Worm (Caenorhabditis elegans) whole organism, L3 larva: ENCODE results near the gene F32D1.3.

Experiments
- R02D3.7 ChIP-seq: fragments of 150-350 bp; optimal IDR thresholded peaks from 2 replicates; lab custom pipeline; 2014; ENCODE audit warnings: missing biosample characterization, missing genetic modification characterization
- ZK546.5 ChIP-seq: sonication (generic microtip); optimal IDR thresholded peaks from 2 replicates; lab custom pipeline; 2017; ENCODE audit warnings: missing biosample characterization, missing genetic modification characterization
- aly-2 ChIP-seq: fragments of 150-350 bp; optimal IDR thresholded peaks from 2 replicates; lab custom pipeline; 2014; ENCODE audit warnings: missing biosample characterization, missing genetic modification characterization
- ceh-16 ChIP-seq: sonication (generic microtip); optimal IDR thresholded peaks from 2 replicates; lab custom pipeline; 2017; ENCODE audit warnings: missing biosample characterization, missing genetic modification characterization
- ceh-28 ChIP-seq: fragments of 150-350 bp; optimal IDR thresholded peaks from 2 replicates; lab custom pipeline; 2014; ENCODE audit warnings: missing biosample characterization, missing genetic modification reagents, missing genetic modification characterization
- ceh-82 ChIP-seq: fragments of 150-350 bp; optimal IDR thresholded peaks from 2 replicates; lab custom pipeline; 2014; ENCODE audit warnings: missing biosample characterization, missing genetic modification characterization
- daf-12 ChIP-seq: fragments of 150-350 bp; optimal IDR thresholded peaks from 2 replicates; lab custom pipeline; 2014; ENCODE audit warnings: missing biosample characterization, missing genetic modification reagents, missing genetic modification characterization
- egl-5 ChIP-seq: fragments of 150-350 bp; optimal IDR thresholded peaks from 2 replicates; lab custom pipeline; 2017; ENCODE audit warnings: missing biosample characterization, missing genetic modification reagents, missing genetic modification characterization, inconsistent platforms
- elt-1 ChIP-seq: fragments of 150-350 bp; optimal IDR thresholded peaks from 2 replicates; lab custom pipeline; 2014; ENCODE audit warnings: missing biosample characterization, missing genetic modification characterization
- elt-2 ChIP-seq: sonication (generic microtip); optimal IDR thresholded peaks from 2 replicates; lab custom pipeline; 2016; ENCODE audit warnings: missing genetic modification reagents, mild to moderate bottlenecking, missing genetic modification characterization, missing compliant biosample characterization
- elt-3 ChIP-seq, 3 experiments: fragments of 150-350 bp in 1 of 3; sonication (generic microtip) in 2 of 3; optimal IDR thresholded peaks; 2 replicates in 2 of 3; 4 replicates in 1 of 3; lab custom pipeline; 2014 to 2017; ENCODE audit warnings: missing biosample characterization in 3 of 3, missing genetic modification characterization in 3 of 3
- fkh-10 ChIP-seq: sonication (generic microtip); optimal IDR thresholded peaks from 2 replicates; lab custom pipeline; 2017; ENCODE audit warnings: missing biosample characterization, missing genetic modification reagents, missing genetic modification characterization
- fkh-2 ChIP-seq: fragments of 150-350 bp; optimal IDR thresholded peaks from 2 replicates; lab custom pipeline; 2014; ENCODE audit warnings: missing biosample characterization, missing genetic modification reagents, missing genetic modification characterization
- fos-1 ChIP-seq: fragments of 150-350 bp; optimal IDR thresholded peaks from 2 replicates; lab custom pipeline; 2014; ENCODE audit warnings: missing biosample characterization, missing genetic modification characterization
- hmg-11 ChIP-seq: sonication (generic microtip); optimal IDR thresholded peaks from 2 replicates; lab custom pipeline; 2016; ENCODE audit warnings: missing genetic modification characterization, missing compliant biosample characterization
- jun-1 ChIP-seq: fragments of 150-350 bp; optimal IDR thresholded peaks from 2 replicates; lab custom pipeline; 2014; ENCODE audit warnings: missing biosample characterization, missing genetic modification reagents, missing genetic modification characterization
- lin-15B ChIP-seq: fragments of 150-350 bp; optimal IDR thresholded peaks from 2 replicates; lab custom pipeline; 2014; ENCODE audit warnings: missing biosample characterization, missing genetic modification characterization
- lsy-12 ChIP-seq: sonication (generic microtip); optimal IDR thresholded peaks from 2 replicates; lab custom pipeline; 2016; ENCODE audit warnings: mild to moderate bottlenecking, missing genetic modification characterization, missing compliant biosample characterization
- mml-1 ChIP-seq: fragments of 150-350 bp; sonication (generic microtip); optimal IDR thresholded peaks from 3 replicates; lab custom pipeline; 2014; ENCODE audit warnings: missing biosample characterization, missing genetic modification characterization
- nfya-1 ChIP-seq: sonication (generic microtip); optimal IDR thresholded peaks from 2 replicates; lab custom pipeline; 2017; ENCODE audit warnings: missing genetic modification characterization, mild to moderate bottlenecking, missing compliant biosample characterization, antibody characterized with exemption, moderate library complexity; ENCODE audit not compliant: insufficient read depth
- nhr-12 ChIP-seq: fragments of 150-350 bp; optimal IDR thresholded peaks from 2 replicates; lab custom pipeline; 2014; ENCODE audit warnings: missing biosample characterization, missing genetic modification characterization
- nhr-237 ChIP-seq: fragments of 150-350 bp; optimal IDR thresholded peaks from 2 replicates; lab custom pipeline; 2014; ENCODE audit warnings: missing biosample characterization, missing genetic modification characterization
- nhr-25 ChIP-seq: sonication (generic microtip); optimal IDR thresholded peaks from 2 replicates; lab custom pipeline; 2017; ENCODE audit warnings: missing biosample characterization, missing genetic modification characterization
- nhr-28 ChIP-seq: fragments of 150-350 bp; optimal IDR thresholded peaks from 2 replicates; lab custom pipeline; 2014; ENCODE audit warnings: missing biosample characterization, missing genetic modification characterization
- nhr-67 ChIP-seq: fragments of 150-350 bp; optimal IDR thresholded peaks from 2 replicates; lab custom pipeline; 2014; ENCODE audit warnings: missing biosample characterization, missing genetic modification characterization
- nhr-76 ChIP-seq: fragments of 150-350 bp; sonication (generic microtip); optimal IDR thresholded peaks from 5 replicates; lab custom pipeline; 2014; ENCODE audit warnings: missing biosample characterization, missing genetic modification characterization
- nhr-77 ChIP-seq: fragments of 150-350 bp; optimal IDR thresholded peaks from 2 replicates; lab custom pipeline; 2014; ENCODE audit warnings: missing biosample characterization, missing genetic modification characterization
- pqm-1 ChIP-seq: fragments of 150-350 bp; optimal IDR thresholded peaks from 2 replicates; lab custom pipeline; 2017; ENCODE audit warnings: missing biosample characterization, missing genetic modification characterization, inconsistent platforms
- sea-2 ChIP-seq: fragments of 150-350 bp; sonication (generic microtip); optimal IDR thresholded peaks from 4 replicates; lab custom pipeline; 2014; ENCODE audit warnings: missing biosample characterization, missing genetic modification reagents, missing genetic modification characterization
- skn-1 ChIP-seq: fragments of 150-350 bp; optimal IDR thresholded peaks from 2 replicates; lab custom pipeline; 2014; ENCODE audit warnings: missing biosample characterization, missing genetic modification characterization
- snpc-4 ChIP-seq: fragments of 150-350 bp; optimal IDR thresholded peaks from 2 replicates; lab custom pipeline; 2014; ENCODE audit warnings: missing biosample characterization, missing genetic modification characterization
- tbx-2 ChIP-seq: sonication (generic microtip); optimal IDR thresholded peaks from 2 replicates; lab custom pipeline; 2016; ENCODE audit warnings: mild to moderate bottlenecking, missing genetic modification characterization, missing compliant biosample characterization
- unc-39 ChIP-seq: sonication (generic microtip); optimal IDR thresholded peaks from 4 replicates; lab custom pipeline; 2017; ENCODE audit warnings: missing biosample characterization, missing genetic modification characterization
- zag-1 ChIP-seq: fragments of 150-350 bp; optimal IDR thresholded peaks from 2 replicates; lab custom pipeline; 2014; ENCODE audit warnings: missing biosample characterization, missing genetic modification characterization
- ztf-11 ChIP-seq: fragments of 150-350 bp; optimal IDR thresholded peaks from 2 replicates; lab custom pipeline; 2014; ENCODE audit warnings: missing biosample characterization, missing genetic modification characterization
- ztf-4 ChIP-seq: fragments of 150-350 bp; optimal IDR thresholded peaks from 2 replicates; lab custom pipeline; 2014; ENCODE audit warnings: missing biosample characterization, missing genetic modification characterization

F32D1.3 gene

DNA sequence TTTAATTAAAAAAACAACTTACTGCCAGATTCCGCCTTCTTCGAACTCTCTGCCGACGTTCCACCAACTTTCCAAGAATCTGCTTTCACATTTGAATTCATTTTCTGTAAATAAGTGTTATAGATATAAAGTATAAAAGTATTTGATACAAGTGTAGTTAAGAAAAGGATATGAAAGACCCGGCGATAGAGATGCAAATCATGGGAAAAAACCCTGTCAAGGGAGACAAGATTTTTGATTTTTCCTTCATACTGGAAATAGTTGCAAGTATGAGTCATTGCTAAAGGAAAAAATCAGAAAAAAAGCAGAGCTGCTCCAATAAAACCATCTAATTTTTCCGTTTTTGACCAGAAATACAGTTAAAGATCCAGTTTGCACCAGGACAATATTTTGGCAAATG is 34.9 kb upstream of the F32D1.3 start, which contains the start of gene F13A2.3:
Gene F13A2.3 (minus strand): TSS at position 101 of the 400 bp plus-strand sequence.
- TF ChIP-seq tbx-2 (tag; lab: Kevin White, UChicago) (no peak), lin-15B (tag; lab: Kevin White, UChicago) (no peak), ceh-28 (no peak), snpc-4 (tag; lab: Kevin White, UChicago) (no peak), sea-2 (GFP tag; lab: Kevin White, UChicago) (no peak), ZK546.5 (tag; lab: Kevin White, UChicago) (no peak), nhr-12 (tag; lab: Kevin White, UChicago) (no peak), nhr-237 (tag; lab: Kevin White, UChicago) (no peak), unc-39 (no peak), nhr-28 (no peak), nhr-77 (no peak), daf-12 (tag; lab: Kevin White, UChicago) (no peak)

DNA sequence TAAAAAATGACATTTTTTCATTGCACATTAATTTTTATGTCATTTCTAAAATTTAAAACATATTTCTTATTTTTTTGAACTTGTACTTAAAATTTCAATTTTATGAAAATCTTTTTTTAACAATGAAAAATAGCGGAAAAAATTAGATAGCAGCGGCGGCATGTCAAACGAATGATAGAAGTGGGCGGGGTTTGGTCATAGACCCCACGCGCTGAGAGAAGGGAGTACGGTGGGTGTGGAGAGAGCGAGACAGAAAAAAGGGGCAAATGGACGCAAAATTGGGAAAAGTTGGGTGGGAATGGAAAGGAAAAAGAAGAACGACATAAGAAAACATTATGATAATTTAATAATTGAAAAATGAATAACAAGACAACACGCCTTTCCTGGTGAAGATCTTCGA is 26.5 kb upstream of the F32D1.3 start:
- TF ChIP-seq sea-2 (GFP tag; lab: Kevin White, UChicago) (no peak), nfya-1 (peak; percentile 93)

DNA sequence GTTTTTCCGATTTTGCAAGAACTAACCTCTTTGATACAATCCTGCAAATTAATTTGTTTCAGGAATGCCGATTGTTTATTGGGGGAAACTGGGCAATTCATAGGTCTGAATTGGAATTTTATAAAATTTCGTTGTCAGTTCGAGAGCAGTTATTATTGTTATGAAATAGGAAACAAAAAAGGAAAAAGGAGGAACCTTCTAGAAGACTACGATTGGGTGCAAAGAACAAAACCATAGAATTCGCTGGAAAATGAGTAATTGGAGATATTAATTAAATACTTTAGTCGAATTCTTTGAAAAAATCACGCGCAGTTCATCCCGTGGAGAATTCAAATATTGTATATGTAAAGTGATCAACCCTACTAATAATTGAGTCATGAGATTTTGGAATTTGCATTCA is 26.0 kb upstream of the F32D1.3 start, which contains the start of gene F13A2.9:
Gene F13A2.9 (minus strand): TSS at position 101 of the 400 bp plus-strand sequence.
- TF ChIP-seq pqm-1 (tag; lab: Kevin White, UChicago) (no peak), jun-1 (tag; lab: Kevin White, UChicago) (no peak), nhr-237 (tag; lab: Kevin White, UChicago) (no peak), lin-15B (tag; lab: Kevin White, UChicago) (no peak)

DNA sequence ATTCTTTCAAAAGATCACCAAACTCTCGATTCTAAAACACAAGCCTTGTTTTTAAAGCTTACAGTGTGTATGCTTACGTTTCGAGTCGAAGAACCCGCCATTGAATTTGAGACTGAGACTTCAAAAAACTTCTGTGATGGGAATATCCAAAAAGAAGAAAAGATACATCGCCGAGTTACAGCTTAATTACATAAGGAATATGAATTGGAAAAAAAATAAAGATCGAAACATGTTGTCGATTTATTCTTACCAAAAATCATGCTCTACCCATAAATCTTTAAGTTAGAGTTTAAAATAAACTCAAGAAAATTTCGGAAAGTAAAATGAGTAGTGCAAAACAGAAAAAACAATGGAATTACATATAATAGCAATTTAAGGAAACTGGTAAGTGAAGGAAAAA is 24.8 kb upstream of the F32D1.3 start, which contains the start of gene F13A2.10:
Gene F13A2.10 (minus strand): TSS at position 101 of the 400 bp plus-strand sequence.
- TF ChIP-seq tbx-2 (tag; lab: Kevin White, UChicago) (no peak), jun-1 (tag; lab: Kevin White, UChicago) (no peak), nhr-76 (tag; lab: Kevin White, UChicago) (no peak), nhr-28 (no peak), elt-2 (tag; lab: Kevin White, UChicago) (no peak), nhr-25 (tag; lab: Kevin White, UChicago) (no peak), fkh-10 (GFP tag; lab: Kevin White, UChicago) (no peak), ZK546.5 (tag; lab: Kevin White, UChicago) (no peak), R02D3.7 (tag; lab: Kevin White, UChicago) (no peak), ztf-4 (tag; lab: Kevin White, UChicago) (no peak), nhr-77 (no peak), ceh-28 (no peak), pqm-1 (tag; lab: Kevin White, UChicago) (no peak), fos-1 (tag; lab: Kevin White, UChicago) (no peak), elt-3 (tag; optimal IDR thresholded peaks at IDR 0.05; lab: Kevin White, UChicago) (no peak), nhr-67 (tag; lab: Kevin White, UChicago) (no peak), ceh-16 (tag; lab: Kevin White, UChicago) (no peak), mml-1 (no peak), zag-1 (tag; lab: Kevin White, UChicago) (no peak), daf-12 (tag; lab: Kevin White, UChicago) (no peak)

DNA sequence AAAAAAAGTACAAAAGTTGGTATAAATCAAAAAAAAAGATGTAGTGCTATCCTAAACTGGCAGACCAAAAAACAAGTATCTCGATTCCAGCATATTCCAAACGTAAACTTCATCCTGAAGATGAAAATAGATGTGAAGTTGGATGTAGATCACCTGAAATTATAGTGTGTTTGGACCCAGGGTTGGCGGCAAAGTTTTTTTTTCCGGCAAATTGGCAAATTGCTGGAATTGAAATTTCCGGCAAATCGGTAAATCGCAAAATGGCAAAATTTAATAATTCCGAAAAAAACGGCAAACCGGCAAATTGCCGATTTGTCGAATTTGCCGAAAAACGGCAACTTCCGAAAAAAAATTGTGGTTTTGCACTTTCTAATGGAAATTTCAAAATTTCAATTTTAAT is 23.1 kb upstream of the F32D1.3 start, which contains the start of gene F13A2.2:
Gene F13A2.2 (minus strand): TSS at position 101 of the 400 bp plus-strand sequence.
- TF ChIP-seq fkh-2 (tag; lab: Kevin White, UChicago), result no peak
- no peak for TF ChIP-seq egl-5
- TF ChIP-seq nhr-237 (tag; lab: Kevin White, UChicago), result no peak
- no peak for TF ChIP-seq nhr-76 (tag; lab: Kevin White, UChicago)
- TF ChIP-seq pqm-1 (tag; lab: Kevin White, UChicago), result no peak
- no peak for TF ChIP-seq ceh-82
- no peak for TF ChIP-seq aly-2
- TF ChIP-seq lin-15B (tag; lab: Kevin White, UChicago), result no peak
- no peak for TF ChIP-seq elt-1 (tag; lab: Kevin White, UChicago)
- TF ChIP-seq nhr-77, result no peak
- no peak for TF ChIP-seq nhr-28
- no peak for TF ChIP-seq skn-1 (tag; lab: Kevin White, UChicago)
- TF ChIP-seq ztf-11, result no peak
- TF ChIP-seq lsy-12 (tag; lab: Kevin White, UChicago), result no peak
- TF ChIP-seq hmg-11, result no peak
